Worm (Caenorhabditis elegans) whole organism, L2 larva: ENCODE measurements around the gene Y59E1A.4.

Experiments used
- R02D3.7 ChIP-seq: fragments of 150-350 bp; optimal IDR thresholded peaks from 2 replicates; lab custom pipeline; 2014; ENCODE audit warnings: missing biosample characterization, missing genetic modification characterization
- Y55F3AM.14 ChIP-seq: fragments of 200-800 bp; sonication (Bioruptor generic); optimal IDR thresholded peaks from 2 replicates; lab custom pipeline; 2018; ENCODE audit warnings: mild to moderate bottlenecking, missing genetic modification characterization, missing compliant biosample characterization
- ZK546.5 ChIP-seq: sonication (generic microtip); optimal IDR thresholded peaks from 2 replicates; lab custom pipeline; 2017; ENCODE audit warnings: missing biosample characterization, missing genetic modification characterization
- alr-1 ChIP-seq: fragments of 150-350 bp; optimal IDR thresholded peaks from 2 replicates; lab custom pipeline; 2014; ENCODE audit warnings: missing biosample characterization, missing genetic modification characterization
- ama-1 ChIP-seq: fragments of 150-350 bp; optimal IDR thresholded peaks from 2 replicates; lab custom pipeline; 2018; ENCODE audit warnings: inconsistent platforms
- blmp-1 ChIP-seq: sonication (generic microtip); optimal IDR thresholded peaks from 2 replicates; lab custom pipeline; 2017; ENCODE audit warnings: missing genetic modification characterization, mild to moderate bottlenecking, missing compliant biosample characterization, antibody characterized with exemption, moderate library complexity; ENCODE audit not compliant: insufficient read depth
- ceh-16 ChIP-seq: fragments of 150-350 bp; optimal IDR thresholded peaks from 2 replicates; lab custom pipeline; 2014; ENCODE audit warnings: missing biosample characterization, missing genetic modification characterization
- crh-2 ChIP-seq: sonication (generic microtip); optimal IDR thresholded peaks from 2 replicates; lab custom pipeline; 2017; ENCODE audit warnings: missing biosample characterization, missing genetic modification characterization
- dmd-4 ChIP-seq: sonication (generic microtip); optimal IDR thresholded peaks from 2 replicates; lab custom pipeline; 2017; ENCODE audit warnings: missing biosample characterization, missing genetic modification characterization
- egl-27 ChIP-seq: sonication (generic microtip); optimal IDR thresholded peaks from 3 replicates; lab custom pipeline; 2017; ENCODE audit warnings: missing biosample characterization, missing genetic modification reagents, missing genetic modification characterization
- elt-1 ChIP-seq: fragments of 150-350 bp; optimal IDR thresholded peaks from 2 replicates; lab custom pipeline; 2014; ENCODE audit warnings: missing biosample characterization, missing genetic modification characterization
- elt-3 ChIP-seq: sonication (generic microtip); optimal IDR thresholded peaks from 2 replicates; lab custom pipeline; 2017; ENCODE audit warnings: missing biosample characterization, missing genetic modification characterization
- fos-1 ChIP-seq: fragments of 150-350 bp; optimal IDR thresholded peaks from 2 replicates; lab custom pipeline; 2014; ENCODE audit warnings: missing biosample characterization, missing genetic modification characterization
- gmeb-1 ChIP-seq: fragments of 150-350 bp; optimal IDR thresholded peaks from 2 replicates; lab custom pipeline; 2014; ENCODE audit warnings: missing biosample characterization, missing genetic modification characterization
- lin-11 ChIP-seq: fragments of 150-350 bp; sonication (generic microtip); optimal IDR thresholded peaks from 2 replicates; lab custom pipeline; 2014; ENCODE audit warnings: missing biosample characterization, missing genetic modification characterization, inconsistent platforms, mixed read lengths
- lin-39 ChIP-seq: fragments of 150-350 bp; optimal IDR thresholded peaks from 2 replicates; lab custom pipeline; 2014; ENCODE audit warnings: missing biosample characterization, missing genetic modification reagents, missing genetic modification characterization
- lsy-2 ChIP-seq, 2 experiments: fragments of 150-350 bp in 1 of 2; sonication (generic microtip) in 1 of 2; optimal IDR thresholded peaks; 2 replicates each; lab custom pipeline; 2014 to 2017; ENCODE audit warnings: missing biosample characterization in 2 of 2, missing genetic modification characterization in 2 of 2
- mab-5 ChIP-seq: fragments of 150-350 bp; optimal IDR thresholded peaks from 2 replicates; lab custom pipeline; 2014; ENCODE audit warnings: missing biosample characterization, missing genetic modification characterization
- mbf-1 ChIP-seq: sonication (generic microtip); optimal IDR thresholded peaks from 2 replicates; lab custom pipeline; 2017; ENCODE audit warnings: missing biosample characterization, missing genetic modification characterization
- nhr-12 ChIP-seq: fragments of 150-350 bp; optimal IDR thresholded peaks from 2 replicates; lab custom pipeline; 2014; ENCODE audit warnings: missing biosample characterization, missing genetic modification characterization
- nhr-129 ChIP-seq: fragments of 150-350 bp; optimal IDR thresholded peaks from 2 replicates; lab custom pipeline; 2014; ENCODE audit warnings: missing biosample characterization, missing genetic modification characterization
- nhr-21 ChIP-seq: fragments of 150-350 bp; optimal IDR thresholded peaks from 2 replicates; lab custom pipeline; 2014; ENCODE audit warnings: missing biosample characterization, missing genetic modification characterization
- nhr-23 ChIP-seq: fragments of 150-350 bp; optimal IDR thresholded peaks from 2 replicates; lab custom pipeline; 2014; ENCODE audit warnings: missing biosample characterization, missing genetic modification reagents, missing genetic modification characterization
- nhr-237 ChIP-seq: fragments of 150-350 bp; optimal IDR thresholded peaks from 2 replicates; lab custom pipeline; 2014; ENCODE audit warnings: missing biosample characterization, missing genetic modification characterization
- nhr-25 ChIP-seq: fragments of 150-350 bp; sonication (generic microtip); optimal IDR thresholded peaks from 3 replicates; lab custom pipeline; 2014; ENCODE audit warnings: missing biosample characterization, missing genetic modification characterization
- nhr-6 ChIP-seq: fragments of 150-350 bp; optimal IDR thresholded peaks from 2 replicates; lab custom pipeline; 2014; ENCODE audit warnings: missing biosample characterization, missing genetic modification characterization
- peb-1 ChIP-seq: fragments of 150-350 bp; optimal IDR thresholded peaks from 2 replicates; lab custom pipeline; 2014; ENCODE audit warnings: missing biosample characterization, missing genetic modification characterization
- sem-4 ChIP-seq: fragments of 150-350 bp; optimal IDR thresholded peaks from 2 replicates; lab custom pipeline; 2014; ENCODE audit warnings: missing biosample characterization, missing genetic modification reagents, missing genetic modification characterization
- sma-3 ChIP-seq: sonication (generic microtip); optimal IDR thresholded peaks from 2 replicates; lab custom pipeline; 2016; ENCODE audit warnings: missing genetic modification reagents, missing genetic modification characterization, missing compliant biosample characterization
- snpc-4 ChIP-seq: fragments of 150-350 bp; optimal IDR thresholded peaks from 2 replicates; lab custom pipeline; 2014; ENCODE audit warnings: missing biosample characterization, missing genetic modification characterization
- unc-55 ChIP-seq: fragments of 150-350 bp; sonication (generic microtip); optimal IDR thresholded peaks from 3 replicates; lab custom pipeline; 2014; ENCODE audit warnings: missing biosample characterization, missing genetic modification reagents, missing genetic modification characterization
- ztf-11 ChIP-seq: sonication (generic microtip); optimal IDR thresholded peaks from 2 replicates; lab custom pipeline; 2017; ENCODE audit warnings: missing biosample characterization, missing genetic modification characterization
- ztf-4 ChIP-seq: fragments of 150-350 bp; optimal IDR thresholded peaks from 2 replicates; lab custom pipeline; 2014; ENCODE audit warnings: missing biosample characterization, missing genetic modification characterization

Gene Y59E1A.4

DNA sequence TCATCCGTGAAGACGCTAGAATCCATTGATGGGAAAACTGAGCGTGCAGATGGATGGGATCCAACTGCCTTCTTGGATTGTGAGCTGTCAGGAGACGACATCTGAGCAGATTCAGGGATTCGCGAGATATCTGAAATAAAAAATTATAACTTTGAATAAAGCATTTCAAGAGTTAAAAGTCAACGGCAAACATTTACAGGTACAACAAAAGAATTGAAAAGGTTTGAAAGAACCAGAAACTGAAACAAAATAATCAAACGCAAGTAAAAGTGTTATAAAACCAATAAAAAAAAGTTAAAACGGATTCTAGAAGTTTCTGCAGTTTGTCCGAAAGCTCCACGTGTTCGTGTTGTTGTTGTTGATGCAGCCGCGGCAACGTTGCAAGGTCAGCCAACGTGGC is at the start of gene Y59E1A.4:
Gene Y59E1A.4, minus strand, starts transcription at position 101 of the 400 bp plus-strand sequence.
- no peak for TF ChIP-seq nhr-237 (tag; lab: Kevin White, UChicago)
- no peak for TF ChIP-seq ztf-4 (tag; lab: Kevin White, UChicago)
- TF ChIP-seq nhr-129 (tag; lab: Kevin White, UChicago), result no peak
- no peak for TF ChIP-seq mbf-1
- TF ChIP-seq R02D3.7 (tag; lab: Kevin White, UChicago), result no peak
- TF ChIP-seq elt-1 (tag; lab: Kevin White, UChicago), result no peak
- no peak for TF ChIP-seq ceh-16 (tag; lab: Kevin White, UChicago)
- TF ChIP-seq fos-1, result no peak
- no peak for TF ChIP-seq mab-5 (tag; lab: Kevin White, UChicago)
- TF ChIP-seq nhr-12, result no peak
- no peak for TF ChIP-seq gmeb-1 (tag; lab: Kevin White, UChicago)
- no peak for TF ChIP-seq snpc-4 (tag; lab: Kevin White, UChicago)

DNA sequence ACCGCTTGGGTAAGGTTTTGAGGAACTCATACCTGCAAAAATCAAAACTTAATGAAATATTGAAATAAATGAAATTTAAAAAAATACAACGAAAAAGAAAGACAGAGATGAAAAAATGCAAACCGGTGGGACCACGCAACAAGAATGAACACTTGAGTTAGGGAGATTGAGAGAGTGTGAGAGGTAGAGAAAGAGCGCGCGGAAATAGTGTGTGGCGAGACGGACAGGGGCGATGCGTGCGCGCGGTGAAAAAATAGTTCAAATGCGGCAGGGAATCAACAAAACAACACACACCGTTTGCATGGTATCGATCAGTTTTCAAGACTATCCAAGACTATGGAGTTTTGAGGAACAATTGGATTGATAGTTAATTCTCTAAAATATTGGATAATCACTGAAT is 49.8 kb upstream of the Y59E1A.4 start, which contains the start of gene meg-3:
Gene meg-3, minus strand, starts transcription at position 32 of the 400 bp plus-strand sequence.
- TF ChIP-seq ztf-11 (tag; lab: Kevin White, UChicago) (no peak), nhr-12 (no peak), mab-5 (tag; lab: Kevin White, UChicago) (no peak), fos-1 (no peak), nhr-6 (no peak)

DNA sequence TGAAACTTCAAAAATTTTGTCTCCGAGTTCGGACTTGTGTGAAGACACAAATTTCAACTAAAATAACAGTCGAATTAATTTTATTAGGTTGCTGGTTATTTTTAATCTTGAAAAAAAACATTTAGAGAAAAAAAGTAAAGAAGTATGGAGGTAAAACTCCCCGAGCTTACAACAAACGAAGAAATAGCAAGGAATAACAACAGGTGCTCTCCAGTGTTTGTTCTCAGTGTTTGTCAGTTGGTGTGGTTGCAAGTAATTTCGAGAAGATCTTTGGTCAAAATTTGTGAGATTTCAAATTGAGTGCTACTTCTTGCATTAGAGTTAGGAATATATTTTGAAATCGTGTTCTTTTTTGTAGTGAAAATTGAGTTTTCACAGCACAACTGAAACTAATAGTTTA is 45.0 kb upstream of the Y59E1A.4 start:
- TF ChIP-seq sma-3 (GFP tag; lab: Kevin White, UChicago) (no peak), nhr-237 (tag; lab: Kevin White, UChicago) (no peak), mbf-1 (no peak), Y55F3AM.14 (GFP tag; lab: Kevin White, UChicago) (no peak), ama-1 (lab: Kevin White, UChicago) (no peak)

DNA sequence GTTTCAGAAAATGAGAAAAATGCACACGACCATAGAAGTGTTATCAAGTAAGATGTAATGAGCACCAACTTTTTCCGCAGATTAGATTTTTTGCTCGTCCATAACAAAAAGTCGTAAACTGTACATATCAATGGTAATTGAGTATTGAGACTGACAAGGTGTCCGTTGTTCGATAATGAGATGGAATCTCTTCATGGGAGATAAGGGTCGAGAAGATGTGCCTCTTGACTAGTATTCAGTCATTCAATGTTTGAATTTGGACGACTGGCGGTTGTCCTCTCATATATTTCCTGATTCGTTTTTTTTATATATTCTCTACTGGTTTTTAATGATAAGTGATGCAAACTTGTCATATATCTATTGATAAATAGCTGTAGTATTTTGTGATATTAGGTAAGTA is 41.9 kb upstream of the Y59E1A.4 start:
- no peak for TF ChIP-seq ZK546.5 (tag; lab: Kevin White, UChicago)
- TF ChIP-seq alr-1 (tag; lab: Kevin White, UChicago), result no peak
- no peak for TF ChIP-seq lin-11
- no peak for TF ChIP-seq lin-39
- no peak for TF ChIP-seq elt-3 (tag; lab: Kevin White, UChicago)
- TF ChIP-seq egl-27 (tag; lab: Kevin White, UChicago), result no peak
- TF ChIP-seq crh-2, result no peak
- no peak for TF ChIP-seq lsy-2 (tag; optimal IDR thresholded peaks at IDR 0.05; lab: Kevin White, UChicago)
- no peak for TF ChIP-seq unc-55 (GFP tag; lab: Kevin White, UChicago)
- TF ChIP-seq nhr-237 (tag; lab: Kevin White, UChicago), result no peak
- TF ChIP-seq sem-4 (tag; lab: Kevin White, UChicago), result no peak
- TF ChIP-seq, all 48 proteins: peak for 0

DNA sequence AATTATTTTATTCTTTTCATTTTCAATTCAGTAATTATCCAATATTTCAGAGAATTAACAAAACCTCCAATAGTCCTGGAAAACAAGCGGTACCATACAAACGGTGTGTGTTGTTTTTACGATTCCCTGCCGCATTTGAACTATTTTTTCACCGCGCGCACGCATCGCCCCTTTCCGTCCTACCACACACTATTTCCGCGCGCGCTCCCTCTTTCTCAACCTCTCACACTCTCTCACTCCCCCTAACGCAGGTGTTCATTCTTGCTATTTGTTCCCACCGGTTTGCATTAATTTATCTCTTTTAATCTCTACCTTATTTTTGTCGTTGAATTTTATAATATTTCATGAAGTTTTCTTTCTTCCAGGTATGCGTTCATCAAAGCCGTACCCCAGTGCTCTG is 37.9 kb upstream of the Y59E1A.4 start, which contains the start of gene F52D2.12:
Gene F52D2.12, plus strand, starts transcription at position 307 of the 400 bp plus-strand sequence.
- TF ChIP-seq nhr-25 (tag; lab: Kevin White, UChicago), result no peak
- no peak for TF ChIP-seq fos-1
- no peak for TF ChIP-seq dmd-4 (tag; lab: Kevin White, UChicago)
- no peak for TF ChIP-seq ZK546.5 (tag; lab: Kevin White, UChicago)
- no peak for TF ChIP-seq gmeb-1 (tag; lab: Kevin White, UChicago)
- TF ChIP-seq nhr-12, result no peak
- TF ChIP-seq ama-1 (lab: Kevin White, UChicago), result no peak
- no peak for TF ChIP-seq unc-55 (GFP tag; lab: Kevin White, UChicago)
- no peak for TF ChIP-seq blmp-1 (tag; lab: Kevin White, UChicago)
- no peak for TF ChIP-seq nhr-23 (tag; lab: Kevin White, UChicago)
- TF ChIP-seq peb-1 (tag; lab: Kevin White, UChicago), result no peak
- TF ChIP-seq nhr-21, result no peak
- no peak for TF ChIP-seq alr-1 (tag; lab: Kevin White, UChicago)
- TF ChIP-seq snpc-4 (tag; lab: Kevin White, UChicago), result no peak

DNA sequence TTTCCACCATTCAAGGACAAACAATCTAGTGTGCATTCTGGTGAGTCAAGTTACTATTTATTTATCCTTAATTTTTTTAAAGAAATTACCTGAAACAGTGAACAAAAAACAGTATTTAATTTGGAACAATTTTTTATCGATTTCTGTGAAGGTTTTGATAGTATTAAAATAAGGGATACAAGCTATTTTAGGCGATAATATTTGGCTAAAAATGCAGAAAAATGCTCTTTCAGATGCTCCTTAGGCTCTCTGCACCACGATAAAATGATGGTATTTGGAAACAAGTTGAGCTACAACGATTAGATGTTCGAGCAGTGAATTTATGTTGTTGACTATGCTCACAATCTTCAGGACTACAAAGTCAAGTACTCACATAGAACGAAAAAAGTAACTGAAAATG is 35.9 kb upstream of the Y59E1A.4 start, which contains the start of gene F52D2.6:
Gene F52D2.6, plus strand, starts transcription at position 301 of the 400 bp plus-strand sequence.
- TF ChIP-seq nhr-21 (no peak), egl-27 (tag; lab: Kevin White, UChicago) (no peak)
